Worm (Caenorhabditis elegans): ENCODE results near the gene twk-28.

- TF ChIP-seq tab-1 (GFP tag; IDR thresholded peaks at IDR 0.05): peak; percentile 55; the same call in 1 of the 2 replicates
- no peak for TF ChIP-seq flt-1 (GFP tag; IDR thresholded peaks at IDR 0.05)
- TF ChIP-seq ztf-23 (GFP tag; IDR thresholded peaks at IDR 0.05): no peak
- no peak for TF ChIP-seq ref-1 (GFP tag; conservative IDR thresholded peaks at IDR 0.05)
- TF ChIP-seq cog-1 (tag; optimal IDR thresholded peaks at IDR 0.05): no peak
- TF ChIP-seq ztf-29 (GFP tag; IDR thresholded peaks at IDR 0.05): 0 out of 2 replicates have a peak, but pooled peaks have one; percentile 29
- TF ChIP-seq klf-2 (GFP tag; conservative IDR thresholded peaks at IDR 0.05): no peak
- TF ChIP-seq med-1 (GFP tag; optimal IDR thresholded peaks at IDR 0.05; ENCODE audit: insufficient read depth): no peak
These were observed 28.4 kb upstream of the twk-28 start for ce11 chrX:4307559-4308005.
